Worm (Caenorhabditis elegans): Measurements from ENCODE around the gene nhr-103.

ce11 chrV:2207527-2207926 is 17.7 kb upstream of the nhr-103 start:
- TF ChIP-seq unc-62 (GFP tag; optimal IDR thresholded peaks at IDR 0.05) (no peak), lin-13 (GFP tag; optimal IDR thresholded peaks at IDR 0.05) (no peak), lin-39 (tag; optimal IDR thresholded peaks at IDR 0.05) (no peak), Y116A8C.19 (tag; optimal IDR thresholded peaks at IDR 0.05; ENCODE audit: borderline replicate concordance) (no peak)
